Worm (Caenorhabditis elegans) whole organism, early embryonic: Measurements from ENCODE around the gene decr-1.3.

Experiments used
- B0310.2 ChIP-seq: sonication (generic microtip); optimal IDR thresholded peaks from 2 replicates; lab custom pipeline; 2016; ENCODE audit warnings: mild to moderate bottlenecking, missing genetic modification characterization, missing compliant biosample characterization
- F13C5.2 ChIP-seq: sonication (generic microtip); optimal IDR thresholded peaks from 2 replicates; lab custom pipeline; 2017; ENCODE audit warnings: mild to moderate bottlenecking, missing genetic modification characterization, inconsistent platforms, missing compliant biosample characterization
- aly-1 ChIP-seq: sonication (generic microtip); optimal IDR thresholded peaks from 2 replicates; lab custom pipeline; 2016; ENCODE audit warnings: missing genetic modification characterization, missing compliant biosample characterization
- ama-1 ChIP-seq: fragments of 150-350 bp; optimal IDR thresholded peaks from 2 replicates; lab custom pipeline; 2014
- ceh-13 ChIP-seq: fragments of 200-800 bp; sonication (Bioruptor generic); optimal IDR thresholded peaks from 2 replicates; lab custom pipeline; 2018; ENCODE audit warnings: mild to moderate bottlenecking, missing genetic modification characterization, missing compliant biosample characterization
- ceh-36 ChIP-seq: sonication (generic microtip); optimal IDR thresholded peaks from 2 replicates; lab custom pipeline; 2016; ENCODE audit warnings: missing genetic modification characterization, inconsistent platforms, missing compliant biosample characterization
- ets-7 ChIP-seq: sonication (generic microtip); optimal IDR thresholded peaks from 2 replicates; lab custom pipeline; 2016; ENCODE audit warnings: missing genotype, missing genetic modification characterization, missing compliant biosample characterization
- flt-1 ChIP-seq: fragments of 200-800 bp; sonication (Bioruptor generic); IDR thresholded peaks from 2 replicates; pipeline ENCODE4 v1.3.6; 2022; ENCODE audit warnings: missing genetic modification characterization, missing compliant biosample characterization
- hmbx-1 ChIP-seq: sonication (generic microtip); optimal IDR thresholded peaks from 2 replicates; lab custom pipeline; 2016; ENCODE audit warnings: mild to moderate bottlenecking, missing genetic modification characterization, missing compliant biosample characterization
- hmg-4 ChIP-seq: fragments of 200-800 bp; sonication (Bioruptor generic); optimal IDR thresholded peaks from 2 replicates; lab custom pipeline; 2018; ENCODE audit warnings: mild to moderate bottlenecking, missing genetic modification characterization, missing compliant biosample characterization
- hnd-1 ChIP-seq: sonication (generic microtip); optimal IDR thresholded peaks from 2 replicates; lab custom pipeline; 2016; ENCODE audit warnings: missing genetic modification characterization, missing compliant biosample characterization
- pes-1 ChIP-seq: fragments of 200-800 bp; sonication (Bioruptor generic); IDR thresholded peaks from 2 replicates; pipeline ENCODE4 v1.3.6; 2022; ENCODE audit warnings: missing genetic modification reagents, missing genetic modification characterization, missing compliant biosample characterization
- scrt-1 ChIP-seq: fragments of 200-800 bp; sonication (Bioruptor generic); IDR thresholded peaks from 2 replicates; pipeline ENCODE4 v1.3.6; 2022; ENCODE audit warnings: missing genetic modification characterization, missing compliant biosample characterization
- sea-1 ChIP-seq: fragments of 200-800 bp; sonication (Bioruptor generic); conservative IDR thresholded peaks from 2 replicates; pipeline ENCODE4 v1.3.6; 2022; ENCODE audit warnings: missing genetic modification characterization, missing compliant biosample characterization
- tbx-11 ChIP-seq: fragments of 200-800 bp; sonication (Bioruptor generic); IDR thresholded peaks from 2 replicates; pipeline ENCODE4 v1.3.6; 2022; ENCODE audit warnings: missing genetic modification characterization, missing compliant biosample characterization
- tbx-37 ChIP-seq: fragments of 200-800 bp; sonication (Bioruptor generic); conservative IDR thresholded peaks from 2 replicates; pipeline ENCODE4 v1.3.6; 2022; ENCODE audit warnings: missing genetic modification reagents, missing genetic modification characterization, missing compliant biosample characterization
- tra-4 ChIP-seq: sonication (generic microtip); optimal IDR thresholded peaks from 2 replicates; lab custom pipeline; 2017; ENCODE audit warnings: missing genetic modification characterization, missing compliant biosample characterization

decr-1.3 gene

ce11 chrII:8135953-8136352 is 37.4 kb downstream of the decr-1.3 start:
- TF ChIP-seq tbx-11 (GFP tag; lab: Robert Waterston, UW) (no peak), hnd-1 (tag; lab: Kevin White, UChicago) (no peak)

DNA sequence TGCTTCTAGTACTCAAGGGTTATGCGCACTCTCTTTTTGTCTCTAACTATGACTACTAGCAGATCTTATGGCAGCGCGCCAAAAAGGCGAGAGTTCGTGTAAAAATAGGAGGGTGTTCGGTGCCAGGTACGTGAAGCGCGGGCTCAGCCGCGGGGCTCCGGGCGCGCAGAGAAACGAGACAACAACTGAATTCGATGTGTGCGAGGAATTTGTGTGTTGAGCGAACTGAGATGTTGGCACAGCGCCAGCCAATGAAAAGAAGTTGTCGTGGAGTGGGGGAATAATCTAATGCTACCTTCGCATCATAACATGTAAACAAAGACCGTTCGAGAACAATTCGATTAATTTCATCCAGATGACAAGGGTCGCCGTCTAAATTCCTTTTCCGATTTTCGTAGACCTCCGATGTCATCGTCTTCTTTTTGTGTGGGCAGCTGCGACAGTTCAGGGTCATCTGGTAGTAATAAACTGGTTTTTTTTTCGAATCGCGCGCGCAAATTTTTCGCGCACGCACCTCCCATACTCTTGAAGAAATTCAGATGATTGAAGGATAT is 41.9 kb downstream of the decr-1.3 start:
- no peak for TF ChIP-seq hnd-1 (tag; lab: Kevin White, UChicago)
- peak; percentile 3; the same call in 1 of the 2 replicates for TF ChIP-seq pes-1 (GFP tag; lab: Robert Waterston, UW)

DNA sequence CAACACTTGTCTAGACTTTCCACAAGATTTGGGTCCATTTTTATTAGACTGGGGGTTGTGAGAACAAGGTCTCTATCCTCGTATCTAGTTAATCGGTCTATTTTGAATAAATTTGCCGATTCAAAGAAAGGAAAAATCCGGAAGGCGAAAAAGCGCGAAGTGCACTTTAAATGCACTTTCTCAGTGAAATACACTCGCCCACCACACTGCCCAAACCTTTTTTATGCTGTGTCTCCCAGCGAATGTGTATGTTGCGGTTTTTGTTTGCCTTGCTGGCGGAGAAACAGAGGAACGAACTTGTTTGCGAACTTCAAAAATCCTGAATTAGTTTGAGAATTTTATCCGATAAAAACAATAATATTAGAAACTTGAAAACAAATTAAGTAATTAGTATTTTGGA is 42.6 kb downstream of the decr-1.3 start:
- TF ChIP-seq ceh-13 (GFP tag; lab: Kevin White, UChicago), result no peak
- TF ChIP-seq B0310.2 (tag; lab: Kevin White, UChicago), result no peak
- no peak for TF ChIP-seq tbx-11 (GFP tag; lab: Robert Waterston, UW)
- no peak for TF ChIP-seq sea-1 (GFP tag; lab: Robert Waterston, UW)
- TF ChIP-seq F13C5.2 (tag; lab: Kevin White, UChicago), result no peak
- no peak for TF ChIP-seq hmbx-1 (tag; lab: Kevin White, UChicago)
- no peak for TF ChIP-seq pes-1 (GFP tag; lab: Robert Waterston, UW)
- no peak for TF ChIP-seq flt-1 (GFP tag; lab: Robert Waterston, UW)
- TF ChIP-seq scrt-1 (GFP tag; lab: Robert Waterston, UW), result no peak
- no peak for TF ChIP-seq ceh-36 (tag; lab: Kevin White, UChicago)
- TF ChIP-seq hnd-1 (tag; lab: Kevin White, UChicago), result no peak
- no peak for TF ChIP-seq tbx-37 (GFP tag; lab: Robert Waterston, UW)
- TF ChIP-seq hmg-4 (GFP tag; lab: Kevin White, UChicago), result no peak
- no peak for TF ChIP-seq ets-7
- TF ChIP-seq ama-1, result no peak
- no peak for TF ChIP-seq aly-1 (tag; lab: Kevin White, UChicago)
- TF ChIP-seq tra-4 (tag; lab: Kevin White, UChicago), result no peak

ce11 chrII:8129495-8130010 is 43.8 kb downstream of the decr-1.3 start, which contains the start of gene ulp-4:
ulp-4 (plus strand) TSS chrII:8129960.
- TF ChIP-seq aly-1 (tag; lab: Kevin White, UChicago), result no peak
- no peak for TF ChIP-seq tra-4 (tag; lab: Kevin White, UChicago)
- no peak for TF ChIP-seq hmg-4 (GFP tag; lab: Kevin White, UChicago)
- no peak for TF ChIP-seq B0310.2 (tag; lab: Kevin White, UChicago)

DNA sequence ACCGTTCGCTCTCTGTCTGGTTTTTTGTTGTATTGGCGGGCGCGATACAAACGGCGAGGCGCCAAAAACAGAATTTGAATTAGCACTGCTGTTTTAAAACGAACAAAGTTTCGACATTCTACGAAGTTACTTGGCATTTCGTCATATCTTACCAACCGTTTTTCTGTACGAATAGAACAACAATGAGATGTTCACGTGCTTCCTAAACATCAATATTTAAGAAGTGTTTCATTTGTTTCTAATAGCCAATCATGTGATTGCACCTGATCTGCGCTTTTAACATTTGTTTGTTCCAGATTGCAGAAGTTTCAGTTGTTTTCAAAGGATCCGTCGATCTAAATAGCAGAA is 44.3 kb downstream of the decr-1.3 start:
- no peak for TF ChIP-seq B0310.2 (tag; lab: Kevin White, UChicago)
- peak; percentile 13 for TF ChIP-seq hmg-4 (GFP tag; lab: Kevin White, UChicago)
- TF ChIP-seq tbx-37 (GFP tag; lab: Robert Waterston, UW), result no peak
- TF ChIP-seq tbx-11 (GFP tag; lab: Robert Waterston, UW), result no peak

ce11 chrII:8128273-8129039 is 44.9 kb downstream of the decr-1.3 start:
- peak; percentile 64; the same call in 1 of the 2 replicates for TF ChIP-seq scrt-1 (GFP tag; lab: Robert Waterston, UW)
- 0 out of 2 replicates have a peak, but pooled peaks have one; percentile 32 for TF ChIP-seq sea-1 (GFP tag; lab: Robert Waterston, UW)
- no peak for TF ChIP-seq ceh-36 (tag; lab: Kevin White, UChicago)
- no peak for TF ChIP-seq B0310.2 (tag; lab: Kevin White, UChicago)
- TF ChIP-seq tra-4 (tag; lab: Kevin White, UChicago), result no peak
- 0 out of 2 replicates have a peak, but pooled peaks have one; percentile 43 for TF ChIP-seq flt-1 (GFP tag; lab: Robert Waterston, UW)
- TF ChIP-seq ama-1, result no peak
- no peak for TF ChIP-seq ceh-13 (GFP tag; lab: Kevin White, UChicago)
- peak; percentile 76 for TF ChIP-seq aly-1 (tag; lab: Kevin White, UChicago)
- TF ChIP-seq pes-1 (GFP tag; lab: Robert Waterston, UW), result peak; percentile 38; the same call in 1 of the 2 replicates
- TF ChIP-seq tbx-37 (GFP tag; lab: Robert Waterston, UW), result peak; percentile 50; the same call in 1 of the 2 replicates
- peak; percentile 64 for TF ChIP-seq F13C5.2 (tag; lab: Kevin White, UChicago)
- TF ChIP-seq ets-7, result peak; percentile 35
- TF ChIP-seq hmg-4 (GFP tag; lab: Kevin White, UChicago), result peak; percentile 91

DNA sequence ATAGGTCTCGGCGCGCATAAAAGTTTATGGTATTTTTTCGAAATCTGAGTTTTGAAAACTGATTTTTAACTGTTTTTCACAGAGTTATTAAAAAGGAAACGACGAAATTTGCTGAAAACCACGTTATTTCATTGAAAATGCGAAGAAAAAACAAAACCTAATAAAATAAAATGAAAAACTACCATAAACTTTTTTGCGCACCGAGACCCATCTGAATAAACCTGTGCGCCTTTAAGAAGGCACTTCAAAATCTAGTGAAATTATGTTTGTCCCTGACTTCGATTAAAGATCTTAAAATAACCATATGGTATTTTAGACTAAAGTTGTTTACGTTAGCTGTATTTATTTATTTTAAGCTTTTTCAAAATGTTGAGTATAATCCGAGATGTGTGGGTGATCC is 45.6 kb downstream of the decr-1.3 start:
- no peak for TF ChIP-seq ets-7
- TF ChIP-seq flt-1 (GFP tag; lab: Robert Waterston, UW), result no peak
- no peak for TF ChIP-seq hmg-4 (GFP tag; lab: Kevin White, UChicago)
- no peak for TF ChIP-seq tbx-11 (GFP tag; lab: Robert Waterston, UW)
- no peak for TF ChIP-seq hmbx-1 (tag; lab: Kevin White, UChicago)
- TF ChIP-seq ama-1, result no peak
- TF ChIP-seq tbx-37 (GFP tag; lab: Robert Waterston, UW), result no peak
- TF ChIP-seq B0310.2 (tag; lab: Kevin White, UChicago), result no peak
- TF ChIP-seq aly-1 (tag; lab: Kevin White, UChicago), result no peak
- TF ChIP-seq hnd-1 (tag; lab: Kevin White, UChicago), result no peak
